Worm (Caenorhabditis elegans): Measurements from ENCODE around the gene sre-15.

Gene sre-15

ce11 chrIV:12268272-12269045 lies 23.9 kb upstream of the sre-15 start, which contains the start of the genes ppm-1.H and rpl-34:
ppm-1.H (minus strand) TSS chrIV:12268322.
rpl-34 (plus strand) TSS chrIV:12268995.
- TF ChIP-seq hmg-1.2 (GFP tag; IDR thresholded peaks at IDR 0.05) (peak; percentile 10; the same call in 1 of the 2 replicates), ztf-6 (GFP tag; IDR thresholded peaks at IDR 0.05) (no peak), snpc-4 (GFP tag; optimal IDR thresholded peaks at IDR 0.05) (no peak), snpc-4 (tag; optimal IDR thresholded peaks at IDR 0.05) (peak in 3 of 4 experiments; percentile 7 to 48 (median 29)), ccch-3 (GFP tag; optimal IDR thresholded peaks at IDR 0.05) (no peak), Y56A3A.18 (GFP tag; IDR thresholded peaks at IDR 0.05) (no peak), F23B12.7 (tag; optimal IDR thresholded peaks at IDR 0.05; ENCODE audit: insufficient read depth) (peak; percentile 64), snpc-3.4 (tag; optimal IDR thresholded peaks at IDR 0.05) (peak; percentile 59), F33H1.4 (GFP tag; IDR thresholded peaks at IDR 0.05) (peak; percentile 74), F49E8.2 (tag; optimal IDR thresholded peaks at IDR 0.05; ENCODE audit: insufficient read depth) (peak; percentile 8), ztf-26 (tag; optimal IDR thresholded peaks at IDR 0.05) (no peak), F39B2.1 (GFP tag; IDR thresholded peaks at IDR 0.05) (no peak), attf-3 (GFP tag; conservative IDR thresholded peaks at IDR 0.05) (peak; percentile 40; the same call in 1 of the 2 replicates), K11D2.4 (GFP tag; IDR thresholded peaks at IDR 0.05) (0 out of 2 replicates have a peak, but pooled peaks have one; percentile 18), lsl-1 (GFP tag; optimal IDR thresholded peaks at IDR 0.05) (peak; percentile 76), aptf-2 (GFP tag; conservative IDR thresholded peaks at IDR 0.05) (no peak), F10E7.11 (tag; optimal IDR thresholded peaks at IDR 0.05) (no peak), let-607 (tag; optimal IDR thresholded peaks at IDR 0.05) (no peak), F37B4.10 (GFP tag; IDR thresholded peaks at IDR 0.05) (no peak), F55B11.4 (tag; optimal IDR thresholded peaks at IDR 0.05; ENCODE audit: borderline replicate concordance, insufficient read depth) (no peak), B0035.1 (tag; optimal IDR thresholded peaks at IDR 0.05) (no peak), hsf-1 (GFP tag; IDR thresholded peaks at IDR 0.05) (no peak), ceh-27 (GFP tag; optimal IDR thresholded peaks at IDR 0.05) (peak; percentile 8), F57C9.4 (tag; optimal IDR thresholded peaks at IDR 0.05) (no peak), efl-1 (GFP tag; optimal IDR thresholded peaks at IDR 0.05) (peak; percentile 39), egl-18 (GFP tag; IDR thresholded peaks at IDR 0.05) (no peak), lin-35 (GFP tag; optimal IDR thresholded peaks at IDR 0.05) (peak in 1 of 3 experiments; percentile 46), C17E4.6 (GFP tag; IDR thresholded peaks at IDR 0.05) (no peak), sdz-38 (tag; optimal IDR thresholded peaks at IDR 0.05) (no peak), attf-5 (GFP tag; optimal IDR thresholded peaks at IDR 0.05) (peak; percentile 43), rcor-1 (GFP tag; IDR thresholded peaks at IDR 0.05) (no peak), egrh-3 (GFP tag; IDR thresholded peaks at IDR 0.05) (no peak), athp-1 (tag; optimal IDR thresholded peaks at IDR 0.05) (no peak)

ce11 chrIV:12265877-12266276 lies 21.3 kb upstream of the sre-15 start:
- TF ChIP-seq F52B5.7 (tag; optimal IDR thresholded peaks at IDR 0.05) (no peak), C06A6.2 (GFP tag; conservative IDR thresholded peaks at IDR 0.05) (no peak), nhr-80 (tag; optimal IDR thresholded peaks at IDR 0.05) (no peak), lin-40 (tag; optimal IDR thresholded peaks at IDR 0.05) (no peak), bed-1 (GFP tag; IDR thresholded peaks at IDR 0.05) (no peak), bed-2 (GFP tag; IDR thresholded peaks at IDR 0.05) (no peak), hmg-20 (GFP tag; IDR thresholded peaks at IDR 0.05) (no peak), lsy-27 (tag; optimal IDR thresholded peaks at IDR 0.05; ENCODE audit: borderline replicate concordance, insufficient read depth) (no peak), ztf-6 (GFP tag; IDR thresholded peaks at IDR 0.05) (no peak), somi-1 (GFP tag; optimal IDR thresholded peaks at IDR 0.05) (no peak), lin-26 (GFP tag; IDR thresholded peaks at IDR 0.05) (no peak), hmg-1.2 (GFP tag; IDR thresholded peaks at IDR 0.05) (no peak), ceh-79 (tag; optimal IDR thresholded peaks at IDR 0.05) (no peak), hrde-1 (tag; optimal IDR thresholded peaks at IDR 0.05; ENCODE audit: borderline replicate concordance) (no peak), tlf-1 (GFP tag; optimal IDR thresholded peaks at IDR 0.05) (no peak), let-607 (tag; optimal IDR thresholded peaks at IDR 0.05) (no peak), mel-28 (tag; optimal IDR thresholded peaks at IDR 0.05; ENCODE audit: borderline replicate concordance) (no peak)
